Worm (Caenorhabditis elegans) whole organism, L4/young adult: Measurements from ENCODE around the gene tbc-8.

Experiments
- W03F9.2 ChIP-seq: fragments of 150-350 bp; optimal IDR thresholded peaks from 2 replicates; lab custom pipeline; 2014; ENCODE audit warnings: missing biosample characterization, missing genetic modification characterization
- dao-5 ChIP-seq: sonication (generic microtip); optimal IDR thresholded peaks from 2 replicates; lab custom pipeline; 2016; ENCODE audit warnings: missing genotype, missing genetic modification characterization, moderate library complexity, missing compliant biosample characterization
- him-1 ChIP-seq: sonication (generic microtip); optimal IDR thresholded peaks from 2 replicates; lab custom pipeline; 2016; ENCODE audit warnings: missing genotype, missing genetic modification reagents, missing genetic modification characterization, missing compliant biosample characterization

DNA sequence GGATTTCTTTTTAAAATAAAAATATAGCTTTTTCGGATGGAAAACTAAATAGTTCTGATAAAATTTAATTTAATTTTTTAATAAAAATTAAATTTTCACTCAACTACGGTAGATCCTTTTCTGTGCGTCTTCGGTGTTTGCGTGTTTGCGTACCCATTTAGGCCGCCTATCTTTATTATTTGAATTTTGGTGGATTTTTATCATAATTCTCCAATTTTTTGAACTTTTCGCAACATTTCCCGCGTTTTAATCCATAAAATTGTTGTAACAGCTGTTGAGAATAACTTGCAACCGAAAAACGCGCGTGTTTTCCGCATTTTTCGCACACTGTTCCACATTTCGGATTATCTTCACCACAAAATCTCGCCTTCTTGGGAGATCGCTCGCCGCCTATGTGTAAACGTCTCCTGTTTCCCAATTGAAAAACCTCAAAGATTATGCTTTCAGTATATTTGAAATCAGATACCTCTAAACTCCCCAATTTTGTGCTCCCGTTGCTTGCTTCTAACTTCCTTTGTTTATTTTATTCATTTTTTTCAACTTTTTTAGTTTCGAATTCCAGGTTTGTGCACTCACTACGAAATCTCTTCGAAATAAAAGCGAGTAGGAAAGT, 13.1 kb upstream of the tbc-8 start, which contains the start of gene T07C4.3:
- no peak for TF ChIP-seq W03F9.2
- TF ChIP-seq him-1 (tag; lab: Kevin White, UChicago), result no peak
- TF ChIP-seq dao-5 (tag; lab: Kevin White, UChicago), result no peak
